Worm (Caenorhabditis elegans): ENCODE measurements around the gene abu-9.

DNA sequence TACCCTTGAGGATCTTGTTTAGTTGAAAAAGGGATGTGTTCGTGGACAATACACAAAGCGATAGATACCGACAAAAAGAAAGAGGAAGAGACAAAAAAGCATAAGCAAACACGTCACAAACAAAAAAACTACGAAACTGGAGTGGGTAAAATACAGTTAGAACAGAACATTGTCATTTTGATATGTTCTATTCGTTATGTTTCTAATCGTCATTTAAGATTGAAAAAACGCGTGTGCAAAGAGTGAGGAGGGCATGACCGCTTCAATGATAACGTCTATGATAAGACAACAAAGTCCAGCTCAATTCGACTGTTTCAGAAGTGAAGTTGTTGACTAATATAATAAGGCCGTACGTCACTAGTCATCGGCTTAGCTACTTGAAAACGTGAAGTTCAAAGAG lies 33.4 kb downstream of the abu-9 start:
- no peak for TF ChIP-seq pat-9 (tag; optimal IDR thresholded peaks at IDR 0.05)
- TF ChIP-seq lin-11 (tag; optimal IDR thresholded peaks at IDR 0.05): no peak
- no peak for TF ChIP-seq fkh-10 (GFP tag; optimal IDR thresholded peaks at IDR 0.05)
- no peak for TF ChIP-seq dve-1 (tag; optimal IDR thresholded peaks at IDR 0.05)
- TF ChIP-seq pqm-1 (tag; optimal IDR thresholded peaks at IDR 0.05): no peak
- TF ChIP-seq odd-2 (tag; optimal IDR thresholded peaks at IDR 0.05): no peak
- no peak for TF ChIP-seq hlh-30 (tag; optimal IDR thresholded peaks at IDR 0.05; ENCODE audit: insufficient read depth)
- TF ChIP-seq tbx-7 (tag; optimal IDR thresholded peaks at IDR 0.05): no peak

Data from whole organism, late embryonic.